Worm (Caenorhabditis elegans): Measurements from ENCODE around the gene str-90.

- TF ChIP-seq ama-1 (optimal IDR thresholded peaks at IDR 0.05) (no peak), aly-1 (tag; optimal IDR thresholded peaks at IDR 0.05) (no peak)
Observed at ce11 chrV:8120868-8121267, 17.8 kb downstream of the str-90 start, which contains the start of gene D1014.6.

All from whole organism, early embryonic.